Worm (Caenorhabditis elegans): ENCODE data around the gene F35E8.10.

ce11 chrV:15965114-15965513, 44.9 kb upstream of the F35E8.10 start, which contains the start of gene sri-2:
- TF ChIP-seq Y48G9A.11 (GFP tag; IDR thresholded peaks at IDR 0.05) = no peak
- no peak for TF ChIP-seq nhr-76 (tag; optimal IDR thresholded peaks at IDR 0.05)
- no peak for TF ChIP-seq saeg-2 (GFP tag; IDR thresholded peaks at IDR 0.05)
- TF ChIP-seq unc-62 (GFP tag; optimal IDR thresholded peaks at IDR 0.05 in 1 of 2) = no peak
- TF ChIP-seq unc-62 (tag; optimal IDR thresholded peaks at IDR 0.05) = no peak
- no peak for TF ChIP-seq ZK546.5 (tag; optimal IDR thresholded peaks at IDR 0.05)
- TF ChIP-seq egl-27 (tag; optimal IDR thresholded peaks at IDR 0.05) = no peak
- TF ChIP-seq dpl-1 (GFP tag; optimal IDR thresholded peaks at IDR 0.05) = no peak
- no peak for TF ChIP-seq Y5F2A.4 (GFP tag; optimal IDR thresholded peaks at IDR 0.05)
- TF ChIP-seq nhr-25 (tag; optimal IDR thresholded peaks at IDR 0.05; ENCODE audit: borderline replicate concordance, insufficient read depth) = no peak
- TF ChIP-seq dmd-8 (GFP tag; IDR thresholded peaks at IDR 0.05) = no peak
- no peak for TF ChIP-seq F49E8.2 (tag; optimal IDR thresholded peaks at IDR 0.05; ENCODE audit: borderline replicate concordance)
- TF ChIP-seq snpc-4 (tag; optimal IDR thresholded peaks at IDR 0.05) = no peak

All from whole organism, L4 larva.